Worm (Caenorhabditis elegans) whole organism, late embryonic: ENCODE measurements around the gene srg-46.

Experiments used
- C08G9.2 ChIP-seq: sonication (generic microtip); optimal IDR thresholded peaks from 2 replicates; lab custom pipeline; 2016; ENCODE audit warnings: mild to moderate bottlenecking, missing genetic modification characterization, moderate library complexity, missing compliant biosample characterization
- C38D4.7 ChIP-seq: fragments of 200-800 bp; sonication (Bioruptor generic); optimal IDR thresholded peaks from 2 replicates; lab custom pipeline; 2018; ENCODE audit warnings: mild to moderate bottlenecking, missing genetic modification characterization, moderate library complexity, missing compliant biosample characterization
- T23F11.4 ChIP-seq: fragments of 200-800 bp; sonication (Bioruptor generic); optimal IDR thresholded peaks from 2 replicates; lab custom pipeline; 2018; ENCODE audit warnings: mild to moderate bottlenecking, missing genetic modification characterization, missing compliant biosample characterization
- ahr-1 ChIP-seq: sonication (generic microtip); optimal IDR thresholded peaks from 2 replicates; lab custom pipeline; 2016; ENCODE audit warnings: missing genetic modification characterization, missing compliant biosample characterization
- ama-1 ChIP-seq: fragments of 150-350 bp; optimal IDR thresholded peaks from 2 replicates; lab custom pipeline; 2014
- ceh-18 ChIP-seq: sonication (generic microtip); optimal IDR thresholded peaks from 2 replicates; lab custom pipeline; 2016; ENCODE audit warnings: missing genetic modification characterization, missing compliant biosample characterization
- ceh-19 ChIP-seq: fragments of 200-800 bp; sonication (Bioruptor generic); optimal IDR thresholded peaks from 2 replicates; lab custom pipeline; 2018; ENCODE audit warnings: mild to moderate bottlenecking, missing genetic modification characterization, missing compliant biosample characterization
- ceh-22 ChIP-seq: sonication (generic microtip); optimal IDR thresholded peaks from 2 replicates; lab custom pipeline; 2017; ENCODE audit warnings: missing biosample characterization, missing genetic modification characterization
- ceh-24 ChIP-seq: sonication (generic microtip); optimal IDR thresholded peaks from 2 replicates; lab custom pipeline; 2016; ENCODE audit warnings: mild to moderate bottlenecking, missing genetic modification characterization, missing compliant biosample characterization
- ceh-31 ChIP-seq: sonication (generic microtip); optimal IDR thresholded peaks from 2 replicates; lab custom pipeline; 2016; ENCODE audit warnings: missing genetic modification characterization, missing compliant biosample characterization
- ceh-34 ChIP-seq: sonication (generic microtip); optimal IDR thresholded peaks from 2 replicates; lab custom pipeline; 2016; ENCODE audit warnings: mild to moderate bottlenecking, missing genetic modification characterization, missing compliant biosample characterization
- ceh-45 ChIP-seq: fragments of 200-800 bp; sonication (Bioruptor generic); IDR thresholded peaks from 2 replicates; pipeline ENCODE4 v1.3.6; 2022; ENCODE audit warnings: missing genetic modification reagents, missing genetic modification characterization, missing compliant biosample characterization
- ceh-48 ChIP-seq: sonication (generic microtip); optimal IDR thresholded peaks from 2 replicates; lab custom pipeline; 2016; ENCODE audit warnings: missing genetic modification characterization, inconsistent platforms, missing compliant biosample characterization
- ceh-6 ChIP-seq: fragments of 200-800 bp; sonication (Bioruptor generic); optimal IDR thresholded peaks from 2 replicates; lab custom pipeline; 2018; ENCODE audit warnings: mild to moderate bottlenecking, missing genetic modification characterization, missing compliant biosample characterization
- ceh-9 ChIP-seq: sonication (generic microtip); optimal IDR thresholded peaks from 2 replicates; lab custom pipeline; 2016; ENCODE audit warnings: mild to moderate bottlenecking, missing genetic modification characterization, inconsistent platforms, missing compliant biosample characterization
- dmd-4 ChIP-seq: sonication (generic microtip); optimal IDR thresholded peaks from 2 replicates; lab custom pipeline; 2016; ENCODE audit warnings: borderline replicate concordance, missing genetic modification characterization, missing compliant biosample characterization
- dve-1 ChIP-seq: sonication (generic microtip); optimal IDR thresholded peaks from 2 replicates; lab custom pipeline; 2017; ENCODE audit warnings: antibody characterized with exemption, mild to moderate bottlenecking, missing genetic modification characterization, missing compliant biosample characterization
- elt-2 ChIP-seq: sonication (generic microtip); optimal IDR thresholded peaks from 2 replicates; lab custom pipeline; 2016; ENCODE audit warnings: missing genetic modification reagents, missing genetic modification characterization, missing compliant biosample characterization
- elt-4 ChIP-seq: sonication (generic microtip); optimal IDR thresholded peaks from 2 replicates; lab custom pipeline; 2016; ENCODE audit warnings: missing genetic modification characterization, missing compliant biosample characterization
- ets-4 ChIP-seq: sonication (generic microtip); optimal IDR thresholded peaks from 2 replicates; lab custom pipeline; 2016; ENCODE audit warnings: missing genetic modification characterization, missing compliant biosample characterization
- eyg-1 ChIP-seq: sonication (generic microtip); optimal IDR thresholded peaks from 2 replicates; lab custom pipeline; 2016; ENCODE audit warnings: missing genotype, missing genetic modification characterization, missing compliant biosample characterization
- fax-1 ChIP-seq: sonication (generic microtip); optimal IDR thresholded peaks from 2 replicates; lab custom pipeline; 2016; ENCODE audit warnings: missing genotype, missing genetic modification characterization, missing compliant biosample characterization
- fkh-10 ChIP-seq: fragments of 150-350 bp; optimal IDR thresholded peaks from 2 replicates; lab custom pipeline; 2014; ENCODE audit warnings: missing biosample characterization, missing genetic modification reagents, missing genetic modification characterization
- fkh-6 ChIP-seq: sonication (generic microtip); optimal IDR thresholded peaks from 2 replicates; lab custom pipeline; 2016; ENCODE audit warnings: missing genetic modification characterization, missing compliant biosample characterization
- gmeb-2 ChIP-seq: sonication (generic microtip); optimal IDR thresholded peaks from 2 replicates; lab custom pipeline; 2016; ENCODE audit warnings: missing genetic modification characterization, inconsistent platforms, missing compliant biosample characterization
- hlh-13 ChIP-seq: fragments of 200-800 bp; sonication (Bioruptor generic); optimal IDR thresholded peaks from 2 replicates; lab custom pipeline; 2018; ENCODE audit warnings: mild to moderate bottlenecking, missing genetic modification characterization, missing compliant biosample characterization
- hlh-15 ChIP-seq: sonication (generic microtip); optimal IDR thresholded peaks from 2 replicates; lab custom pipeline; 2016; ENCODE audit warnings: missing genetic modification characterization, missing compliant biosample characterization
- hlh-8 ChIP-seq: sonication (generic microtip); optimal IDR thresholded peaks from 2 replicates; lab custom pipeline; 2016; ENCODE audit warnings: missing genotype, missing genetic modification characterization, missing compliant biosample characterization
- lim-6 ChIP-seq: sonication (generic microtip); optimal IDR thresholded peaks from 2 replicates; lab custom pipeline; 2016; ENCODE audit warnings: missing genetic modification characterization, missing compliant biosample characterization
- mec-3 ChIP-seq: sonication (generic microtip); optimal IDR thresholded peaks from 2 replicates; lab custom pipeline; 2016; ENCODE audit warnings: borderline replicate concordance, missing genetic modification characterization, missing compliant biosample characterization
- nfya-1 ChIP-seq: sonication (generic microtip); optimal IDR thresholded peaks from 2 replicates; lab custom pipeline; 2017; ENCODE audit warnings: missing genetic modification characterization, mild to moderate bottlenecking, missing compliant biosample characterization, antibody characterized with exemption, moderate library complexity
- nhr-11 ChIP-seq: fragments of 150-350 bp; optimal IDR thresholded peaks from 2 replicates; lab custom pipeline; 2014; ENCODE audit warnings: missing biosample characterization, missing genetic modification characterization
- nhr-232 ChIP-seq: sonication (generic microtip); optimal IDR thresholded peaks from 2 replicates; lab custom pipeline; 2016; ENCODE audit warnings: missing genetic modification characterization, missing compliant biosample characterization
- odd-2 ChIP-seq: sonication (generic microtip); optimal IDR thresholded peaks from 2 replicates; lab custom pipeline; 2017; ENCODE audit warnings: antibody characterized with exemption, mild to moderate bottlenecking, missing genetic modification characterization, missing compliant biosample characterization
- pat-9 ChIP-seq: fragments of 200-800 bp; sonication (Bioruptor generic); optimal IDR thresholded peaks from 2 replicates; lab custom pipeline; 2018; ENCODE audit warnings: mild to moderate bottlenecking, missing genetic modification characterization, moderate library complexity, missing compliant biosample characterization
- pax-1 ChIP-seq: fragments of 150-350 bp; optimal IDR thresholded peaks from 2 replicates; lab custom pipeline; 2014; ENCODE audit warnings: missing biosample characterization, missing genetic modification characterization
- pha-2 ChIP-seq: sonication (generic microtip); optimal IDR thresholded peaks from 2 replicates; lab custom pipeline; 2017; ENCODE audit warnings: mild to moderate bottlenecking, missing genetic modification characterization, missing compliant biosample characterization
- pha-4 ChIP-seq: fragments of 150-350 bp; optimal IDR thresholded peaks from 2 replicates; lab custom pipeline; 2018; ENCODE audit warnings: missing biosample characterization, missing genetic modification reagents, missing genetic modification characterization
- pros-1 ChIP-seq: fragments of 150-350 bp; optimal IDR thresholded peaks from 2 replicates; lab custom pipeline; 2014; ENCODE audit warnings: missing biosample characterization, missing genetic modification reagents, missing genetic modification characterization
- ref-2 ChIP-seq: sonication (generic microtip); optimal IDR thresholded peaks from 2 replicates; lab custom pipeline; 2016; ENCODE audit warnings: missing genetic modification characterization, missing compliant biosample characterization
- sdc-2 ChIP-seq: sonication (generic microtip); optimal IDR thresholded peaks from 2 replicates; lab custom pipeline; 2016; ENCODE audit warnings: missing genotype, missing genetic modification characterization, missing compliant biosample characterization
- sox-4 ChIP-seq: sonication (generic microtip); optimal IDR thresholded peaks from 2 replicates; lab custom pipeline; 2017; ENCODE audit warnings: mild to moderate bottlenecking, missing genetic modification characterization, inconsistent platforms, missing compliant biosample characterization
- tbx-2 ChIP-seq: sonication (generic microtip); optimal IDR thresholded peaks from 2 replicates; lab custom pipeline; 2016; ENCODE audit warnings: missing genetic modification characterization, missing compliant biosample characterization
- tbx-7 ChIP-seq: sonication (generic microtip); optimal IDR thresholded peaks from 2 replicates; lab custom pipeline; 2016; ENCODE audit warnings: missing genotype, missing genetic modification characterization, missing compliant biosample characterization
- ttx-3 ChIP-seq: sonication (generic microtip); optimal IDR thresholded peaks from 2 replicates; lab custom pipeline; 2016; ENCODE audit warnings: missing genetic modification reagents, missing genetic modification characterization, missing compliant biosample characterization
- unc-3 ChIP-seq, 2 experiments: fragments of 200-800 bp in 1 of 2; sonication (Bioruptor generic) in 1 of 2; sonication (generic microtip) in 1 of 2; conservative IDR thresholded peaks in 1 of 2; optimal IDR thresholded peaks in 1 of 2; 2 replicates each; pipeline versions ENCODE4 v1.3.6 to Lab custom; 2016 to 2022; ENCODE audit warnings: missing compliant biosample characterization in 2 of 2, missing genetic modification characterization in 2 of 2, missing genetic modification reagents in 1 of 2
- unc-55 ChIP-seq: sonication (generic microtip); optimal IDR thresholded peaks from 2 replicates; lab custom pipeline; 2017; ENCODE audit warnings: missing biosample characterization, missing genetic modification reagents, missing genetic modification characterization
- zip-5 ChIP-seq: sonication (generic microtip); optimal IDR thresholded peaks from 2 replicates; lab custom pipeline; 2016; ENCODE audit warnings: missing genetic modification characterization, missing compliant biosample characterization
- ztf-16 ChIP-seq: sonication (generic microtip); optimal IDR thresholded peaks from 2 replicates; lab custom pipeline; 2017; ENCODE audit warnings: missing genetic modification characterization, missing compliant biosample characterization

Gene srg-46

ce11 chrV:13393333-13393803 is 29.9 kb downstream of the srg-46 start (continued):
- TF ChIP-seq ref-2 (tag; lab: Kevin White, UChicago) (peak; percentile 25), ceh-18 (tag; lab: Kevin White, UChicago) (peak; percentile 91), pros-1 (tag; lab: Kevin White, UChicago) (no peak), ahr-1 (no peak), ttx-3 (tag; lab: Kevin White, UChicago) (no peak), ets-4 (tag; lab: Kevin White, UChicago) (no peak), nhr-232 (no peak), sox-4 (peak; percentile 51), pat-9 (tag; lab: Kevin White, UChicago) (peak; percentile 75), ama-1 (no peak), lim-6 (tag; lab: Kevin White, UChicago) (no peak), hlh-8 (no peak), ztf-16 (tag; lab: Kevin White, UChicago) (no peak), fkh-10 (no peak), ceh-31 (tag; lab: Kevin White, UChicago) (peak; percentile 37), T23F11.4 (GFP tag; lab: Kevin White, UChicago) (no peak), nfya-1 (tag; lab: Kevin White, UChicago) (no peak), dve-1 (tag; lab: Kevin White, UChicago) (no peak), eyg-1 (tag; lab: Kevin White, UChicago) (no peak), ceh-22 (tag; lab: Kevin White, UChicago) (no peak), hlh-15 (tag; lab: Kevin White, UChicago) (no peak), ceh-19 (GFP tag; lab: Kevin White, UChicago) (peak; percentile 40), ceh-45 (GFP tag; lab: Robert Waterston, UW) (no peak), ceh-24 (tag; lab: Kevin White, UChicago) (no peak), fax-1 (tag; lab: Kevin White, UChicago) (no peak), C38D4.7 (GFP tag; lab: Kevin White, UChicago) (no peak), unc-3 (GFP tag; conservative IDR thresholded peaks at IDR 0.05; lab: Robert Waterston, UW) (no peak), unc-3 (tag; optimal IDR thresholded peaks at IDR 0.05; lab: Kevin White, UChicago) (no peak), tbx-7 (no peak), pax-1 (tag; lab: Kevin White, UChicago) (no peak), pha-2 (no peak), odd-2 (no peak), fkh-6 (tag; lab: Kevin White, UChicago) (peak; percentile 17), dmd-4 (no peak), unc-55 (peak; percentile 30), hlh-13 (peak; percentile 10), elt-2 (no peak), ceh-6 (GFP tag; lab: Kevin White, UChicago) (no peak), nhr-11 (tag; lab: Kevin White, UChicago) (no peak), zip-5 (tag; lab: Kevin White, UChicago) (no peak), mec-3 (tag; lab: Kevin White, UChicago) (peak; percentile 46), ceh-34 (tag; lab: Kevin White, UChicago) (peak; percentile 81), ceh-9 (tag; lab: Kevin White, UChicago) (no peak), gmeb-2 (no peak), sdc-2 (peak; percentile 50), pha-4 (tag; lab: Kevin White, UChicago) (no peak), C08G9.2 (no peak), elt-4 (no peak), tbx-2 (tag; lab: Kevin White, UChicago) (peak; percentile 60), ceh-48 (tag; lab: Kevin White, UChicago) (peak; percentile 5)
